Worm (Caenorhabditis elegans) whole organism, young adult: ENCODE measurements around the gene nhr-214.

Experiments
- D2030.7 ChIP-seq: fragments of 200-800 bp; sonication (Bioruptor generic); IDR thresholded peaks from 2 replicates; pipeline ENCODE4 v1.3.6; 2022; ENCODE audit warnings: missing genetic modification reagents, missing genetic modification characterization, missing compliant biosample characterization
- T07F8.4 ChIP-seq: sonication (generic microtip); optimal IDR thresholded peaks from 2 replicates; lab custom pipeline; 2016; ENCODE audit warnings: mild to moderate bottlenecking, missing genetic modification characterization, moderate library complexity, missing compliant biosample characterization
- ama-1 ChIP-seq, 3 experiments: fragments of 150-350 bp in 1 of 3; sonication (generic microtip) in 2 of 3; optimal IDR thresholded peaks; 2 replicates each; lab custom pipeline; 2014 to 2018; ENCODE audit warnings: missing biosample characterization in 2 of 3, missing genetic modification characterization in 2 of 3, missing genetic modification reagents in 2 of 3
- nhr-27 ChIP-seq: fragments of 200-800 bp; sonication (Bioruptor generic); optimal IDR thresholded peaks from 2 replicates; lab custom pipeline; 2018; ENCODE audit warnings: mild to moderate bottlenecking, missing genetic modification characterization, moderate library complexity, missing compliant biosample characterization
- pha-4 ChIP-seq: fragments of 150-350 bp; sonication (generic microtip); optimal IDR thresholded peaks from 2 replicates; lab custom pipeline; 2014; ENCODE audit warnings: missing biosample characterization, missing genetic modification reagents, missing genetic modification characterization
- unc-62 ChIP-seq: fragments of 150-350 bp; optimal IDR thresholded peaks from 2 replicates; lab custom pipeline; 2014; ENCODE audit warnings: missing biosample characterization, missing genetic modification reagents, missing genetic modification characterization

DNA sequence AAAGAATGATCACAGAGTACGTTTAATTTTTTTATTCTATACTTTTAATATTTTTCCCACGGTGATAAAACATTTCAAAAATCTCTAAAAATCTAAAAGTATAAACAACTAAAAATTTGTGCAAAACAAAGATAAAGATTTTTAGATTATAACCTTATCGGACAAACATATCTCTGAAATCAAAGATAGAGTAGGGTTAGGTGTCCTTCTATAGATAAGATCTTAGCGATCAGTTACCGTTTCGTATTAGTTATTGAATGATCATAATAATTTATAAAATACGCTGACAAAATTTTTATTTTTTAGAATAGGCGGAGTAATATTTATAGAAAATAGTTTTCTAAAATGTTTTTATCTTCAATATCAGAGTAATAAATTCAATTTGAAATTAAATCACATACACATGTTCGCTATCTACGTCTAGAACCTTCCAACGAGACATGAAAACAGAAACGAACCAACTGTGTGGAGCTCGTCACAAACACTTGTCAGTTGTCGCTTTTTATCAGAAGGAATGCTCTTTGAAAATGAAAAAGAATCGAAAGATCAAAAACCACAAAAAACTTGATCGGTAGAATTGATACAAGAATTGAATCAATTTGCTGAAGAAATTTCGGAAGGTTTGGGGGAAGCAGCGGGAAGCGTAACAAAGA is 30.1 kb downstream of the nhr-214 start:
- TF ChIP-seq unc-62 (GFP tag; lab: Kevin White, UChicago) (no peak), nhr-27 (no peak), ama-1 (optimal IDR thresholded peaks at IDR 0.05; lab: Kevin White, UChicago) (no peak), ama-1 (GFP tag; optimal IDR thresholded peaks at IDR 0.05; lab: Kevin White, UChicago) (no peak), pha-4 (tag; lab: Kevin White, UChicago) (no peak), D2030.7 (no peak), T07F8.4 (tag; lab: Kevin White, UChicago) (no peak)
